Worm (Caenorhabditis elegans) whole organism, L1 larva: ENCODE measurements around the gene Y38H6C.13.
A peak's percentile ranks its signal among the peaks of the same experiment; 100 is the strongest.

Source experiments
- C04F5.9 ChIP-seq: sonication (generic microtip); optimal IDR thresholded peaks from 2 replicates; lab custom pipeline; 2016; ENCODE audit warnings: missing genetic modification characterization, missing compliant biosample characterization
- C34B4.2 ChIP-seq: sonication (generic microtip); optimal IDR thresholded peaks from 2 replicates; lab custom pipeline; 2017; ENCODE audit warnings: mild to moderate bottlenecking, missing genetic modification characterization, missing compliant biosample characterization
- F16B12.6 ChIP-seq: fragments of 150-350 bp; optimal IDR thresholded peaks from 2 replicates; lab custom pipeline; 2014; ENCODE audit warnings: missing biosample characterization, missing genetic modification characterization
- alr-1 ChIP-seq: fragments of 200-800 bp; sonication (Bioruptor generic); optimal IDR thresholded peaks from 2 replicates; lab custom pipeline; 2018; ENCODE audit warnings: borderline replicate concordance, mild to moderate bottlenecking, missing genetic modification characterization, missing compliant biosample characterization
- ceh-63 ChIP-seq: fragments of 200-800 bp; sonication (Bioruptor generic); optimal IDR thresholded peaks from 2 replicates; lab custom pipeline; 2018; ENCODE audit warnings: mild to moderate bottlenecking, missing genetic modification characterization, missing compliant biosample characterization
- ceh-8 ChIP-seq: fragments of 200-800 bp; sonication (Bioruptor generic); optimal IDR thresholded peaks from 2 replicates; lab custom pipeline; 2018; ENCODE audit warnings: mild to moderate bottlenecking, missing genetic modification characterization, moderate library complexity, missing compliant biosample characterization
- ceh-82 ChIP-seq, 3 experiments: fragments of 150-350 bp in 1 of 3; sonication (generic microtip) in 2 of 3; optimal IDR thresholded peaks; 2 replicates each; lab custom pipeline; 2014 to 2017; ENCODE audit warnings: missing biosample characterization in 3 of 3, missing genetic modification characterization in 3 of 3
- ceh-88 ChIP-seq: fragments of 200-800 bp; sonication (Bioruptor generic); IDR thresholded peaks from 2 replicates; pipeline ENCODE4 v1.3.6; 2022; ENCODE audit warnings: missing genetic modification characterization, missing compliant biosample characterization
- dsc-1 ChIP-seq: sonication (generic microtip); optimal IDR thresholded peaks from 2 replicates; lab custom pipeline; 2016; ENCODE audit warnings: mild to moderate bottlenecking, missing genetic modification characterization, missing compliant biosample characterization
- efl-1 ChIP-seq, 4 experiments: fragments of 150-350 bp; optimal IDR thresholded peaks in 3 of 4; peaks in 1 of 4; 1 replicate in 1 of 4; 2 replicates in 3 of 4; lab custom pipeline; 2014; ENCODE audit warnings: missing biosample characterization in 2 of 4, missing genetic modification characterization in 2 of 4, missing genetic modification reagents in 2 of 4
- elt-3 ChIP-seq, 6 experiments: fragments of 150-350 bp in 1 of 6; sonication (generic microtip); optimal IDR thresholded peaks; 2 replicates each; lab custom pipeline; 2017 to 2018; ENCODE audit warnings: missing biosample characterization in 6 of 6, missing genetic modification characterization in 6 of 6, inconsistent platforms in 1 of 6
- fkh-10 ChIP-seq: sonication (generic microtip); optimal IDR thresholded peaks from 2 replicates; lab custom pipeline; 2017; ENCODE audit warnings: missing biosample characterization, missing genetic modification reagents, missing genetic modification characterization
- fos-1 ChIP-seq: fragments of 150-350 bp; optimal IDR thresholded peaks from 2 replicates; lab custom pipeline; 2014; ENCODE audit warnings: missing biosample characterization, missing genetic modification characterization
- hlh-17 ChIP-seq: fragments of 200-800 bp; sonication (Bioruptor generic); optimal IDR thresholded peaks from 2 replicates; lab custom pipeline; 2018; ENCODE audit warnings: missing genetic modification characterization, mild to moderate bottlenecking, missing compliant biosample characterization, moderate library complexity, borderline replicate concordance
- lin-14 ChIP-seq: fragments of 200-800 bp; sonication (Bioruptor generic); optimal IDR thresholded peaks from 2 replicates; lab custom pipeline; 2018; ENCODE audit warnings: mild to moderate bottlenecking, missing genetic modification characterization, moderate library complexity, missing compliant biosample characterization
- lsy-2 ChIP-seq, 2 experiments: fragments of 150-350 bp; optimal IDR thresholded peaks; 2 replicates each; lab custom pipeline; 2014; ENCODE audit warnings: missing biosample characterization in 2 of 2, missing genetic modification characterization in 2 of 2
- mdl-1 ChIP-seq, 2 experiments: fragments of 150-350 bp; optimal IDR thresholded peaks; 2 replicates each; lab custom pipeline; 2014 to 2017; ENCODE audit warnings: missing biosample characterization in 2 of 2, missing genetic modification characterization in 2 of 2, inconsistent platforms in 1 of 2
- mef-2 ChIP-seq: fragments of 150-350 bp; optimal IDR thresholded peaks from 2 replicates; lab custom pipeline; 2014; ENCODE audit warnings: missing biosample characterization, missing genetic modification characterization
- mep-1 ChIP-seq: fragments of 150-350 bp; optimal IDR thresholded peaks from 2 replicates; lab custom pipeline; 2014; ENCODE audit warnings: missing biosample characterization, missing genetic modification characterization
- nhr-19 ChIP-seq: fragments of 200-800 bp; sonication (Bioruptor generic); conservative IDR thresholded peaks from 2 replicates; pipeline ENCODE4 v1.3.6; 2022; ENCODE audit warnings: missing genetic modification characterization, missing compliant biosample characterization
- nhr-20 ChIP-seq: sonication (generic microtip); optimal IDR thresholded peaks from 2 replicates; lab custom pipeline; 2016; ENCODE audit warnings: mild to moderate bottlenecking, missing genetic modification characterization, missing compliant biosample characterization
- nhr-47 ChIP-seq: sonication (generic microtip); optimal IDR thresholded peaks from 2 replicates; lab custom pipeline; 2016; ENCODE audit warnings: mild to moderate bottlenecking, missing genetic modification characterization, moderate library complexity, missing compliant biosample characterization
- nhr-71 ChIP-seq: sonication (generic microtip); optimal IDR thresholded peaks from 2 replicates; lab custom pipeline; 2016; ENCODE audit warnings: mild to moderate bottlenecking, missing genetic modification characterization, moderate library complexity, missing compliant biosample characterization
- nhr-76 ChIP-seq: sonication (generic microtip); optimal IDR thresholded peaks from 2 replicates; lab custom pipeline; 2017; ENCODE audit warnings: missing biosample characterization, missing genetic modification characterization
- nhr-84 ChIP-seq: sonication (generic microtip); optimal IDR thresholded peaks from 2 replicates; lab custom pipeline; 2017; ENCODE audit warnings: missing biosample characterization, missing genetic modification characterization
- pax-3 ChIP-seq: fragments of 200-800 bp; sonication (Bioruptor generic); optimal IDR thresholded peaks from 2 replicates; lab custom pipeline; 2018; ENCODE audit warnings: mild to moderate bottlenecking, missing genetic modification characterization, moderate library complexity, missing compliant biosample characterization
- pqm-1 ChIP-seq: sonication (generic microtip); optimal IDR thresholded peaks from 3 replicates; lab custom pipeline; 2017; ENCODE audit warnings: missing biosample characterization, missing genetic modification characterization
- rnt-1 ChIP-seq: sonication (generic microtip); optimal IDR thresholded peaks from 2 replicates; lab custom pipeline; 2016; ENCODE audit warnings: mild to moderate bottlenecking, missing genetic modification characterization, moderate library complexity, missing compliant biosample characterization
- snu-23 ChIP-seq: sonication (generic microtip); optimal IDR thresholded peaks from 2 replicates; lab custom pipeline; 2016; ENCODE audit warnings: missing genetic modification characterization, missing compliant biosample characterization
- swsn-7 ChIP-seq: sonication (generic microtip); optimal IDR thresholded peaks from 2 replicates; lab custom pipeline; 2016; ENCODE audit warnings: missing genetic modification characterization, missing compliant biosample characterization
- tbx-2 ChIP-seq: sonication (generic microtip); optimal IDR thresholded peaks from 2 replicates; lab custom pipeline; 2016; ENCODE audit warnings: missing genetic modification characterization, missing compliant biosample characterization
- unc-30 ChIP-seq: sonication (generic microtip); optimal IDR thresholded peaks from 2 replicates; lab custom pipeline; 2017; ENCODE audit warnings: missing biosample characterization, missing genetic modification characterization
- unc-62 ChIP-seq: fragments of 150-350 bp; optimal IDR thresholded peaks from 2 replicates; lab custom pipeline; 2014; ENCODE audit warnings: missing biosample characterization, missing genetic modification reagents, missing genetic modification characterization
- unc-86 ChIP-seq: sonication (generic microtip); optimal IDR thresholded peaks from 2 replicates; lab custom pipeline; 2016; ENCODE audit warnings: missing genetic modification characterization, missing compliant biosample characterization
- unc-98 ChIP-seq: fragments of 200-800 bp; sonication (Bioruptor generic); IDR thresholded peaks from 2 replicates; pipeline ENCODE4 v1.3.6; 2022; ENCODE audit warnings: missing genetic modification characterization, missing compliant biosample characterization
- zag-1 ChIP-seq: fragments of 150-350 bp; optimal IDR thresholded peaks from 2 replicates; lab custom pipeline; 2014; ENCODE audit warnings: missing biosample characterization, missing genetic modification characterization
- zip-4 ChIP-seq: fragments of 200-800 bp; sonication (Bioruptor generic); optimal IDR thresholded peaks from 2 replicates; lab custom pipeline; 2018; ENCODE audit warnings: mild to moderate bottlenecking, missing genetic modification characterization, moderate library complexity, missing compliant biosample characterization

Y38H6C.13 gene

ce11 chrV:20480790-20481189 is 46.8 kb upstream of the Y38H6C.13 start:
- TF ChIP-seq hlh-17 (GFP tag; lab: Kevin White, UChicago): no peak
- no peak for TF ChIP-seq pqm-1
- TF ChIP-seq zip-4 (GFP tag; lab: Kevin White, UChicago): no peak
- TF ChIP-seq, all 84 proteins: peak for 0

ce11 chrV:20485285-20485684 is 42.3 kb upstream of the Y38H6C.13 start, which contains the start of gene dhcr-7:
TSS of gene dhcr-7 (minus strand) at chrV:20485385.
- TF ChIP-seq snu-23 (GFP tag; lab: Kevin White, UChicago): no peak
- no peak for TF ChIP-seq dsc-1 (tag; lab: Kevin White, UChicago)
- no peak for TF ChIP-seq tbx-2 (tag; lab: Kevin White, UChicago)
- TF ChIP-seq zag-1 (tag; lab: Kevin White, UChicago): no peak
- TF ChIP-seq lin-14: no peak
- TF ChIP-seq F16B12.6 (tag; lab: Kevin White, UChicago): no peak
- TF ChIP-seq nhr-19: no peak
- no peak for TF ChIP-seq nhr-76 (tag; lab: Kevin White, UChicago)
- no peak for TF ChIP-seq unc-62 (GFP tag; lab: Kevin White, UChicago)
- no peak for TF ChIP-seq pax-3 (tag; lab: Kevin White, UChicago)
- TF ChIP-seq nhr-84: no peak
- no peak for TF ChIP-seq fkh-10 (GFP tag; lab: Kevin White, UChicago)
- TF ChIP-seq ceh-8 (GFP tag; lab: Kevin White, UChicago): no peak
- no peak for TF ChIP-seq C04F5.9 (tag; lab: Kevin White, UChicago)
- TF ChIP-seq ceh-82 (tag; optimal IDR thresholded peaks at IDR 0.05; lab: Kevin White, UChicago): no peak
- TF ChIP-seq unc-86 (tag; lab: Kevin White, UChicago): no peak
- no peak for TF ChIP-seq mef-2
- no peak for TF ChIP-seq elt-3 (tag; optimal IDR thresholded peaks at IDR 0.05; lab: Kevin White, UChicago)
- TF ChIP-seq ceh-63 (GFP tag; lab: Kevin White, UChicago): no peak
- no peak for TF ChIP-seq swsn-7 (tag; lab: Kevin White, UChicago)
- TF ChIP-seq, all 84 proteins: peak for 0

- no peak for TF ChIP-seq C34B4.2 (tag; lab: Kevin White, UChicago)
- peak; percentile 41 for TF ChIP-seq mep-1 (tag; lab: Kevin White, UChicago)
- no peak for TF ChIP-seq fos-1 (tag; lab: Kevin White, UChicago)
- TF ChIP-seq lin-14: peak; percentile 67
- TF ChIP-seq nhr-71 (tag; lab: Kevin White, UChicago): peak; percentile 58
- TF ChIP-seq efl-1 (optimal IDR thresholded peaks at IDR 0.05; lab: Kevin White, UChicago): peak in 1 of 2 experiments; percentile 14
- peak in 1 of 2 experiments; percentile 27 for TF ChIP-seq efl-1 (GFP tag; optimal IDR thresholded peaks at IDR 0.05 in 1 of 2; lab: Kevin White, UChicago)
- TF ChIP-seq ceh-88: no peak
- peak; percentile 3 for TF ChIP-seq nhr-20 (tag; lab: Kevin White, UChicago)
- TF ChIP-seq rnt-1 (tag; lab: Kevin White, UChicago): peak; percentile 73
- TF ChIP-seq alr-1 (tag; lab: Kevin White, UChicago): no peak
- peak; percentile 85 for TF ChIP-seq dsc-1 (tag; lab: Kevin White, UChicago)
- no peak for TF ChIP-seq unc-30
- TF ChIP-seq unc-98 (GFP tag; lab: Robert Waterston, UW): peak; percentile 16; the same call in 1 of the 2 replicates
- TF ChIP-seq nhr-47 (tag; lab: Kevin White, UChicago): peak; percentile 5
- no peak for TF ChIP-seq ceh-63 (GFP tag; lab: Kevin White, UChicago)
- peak; percentile 46 for TF ChIP-seq snu-23 (GFP tag; lab: Kevin White, UChicago)
- no peak for TF ChIP-seq pqm-1
- TF ChIP-seq ceh-82 (tag; optimal IDR thresholded peaks at IDR 0.05; lab: Kevin White, UChicago): no peak
- TF ChIP-seq swsn-7 (tag; lab: Kevin White, UChicago): peak; percentile 17
- TF ChIP-seq lsy-2 (tag; optimal IDR thresholded peaks at IDR 0.05; lab: Kevin White, UChicago): peak in 1 of 2 experiments; percentile 36
- peak in 1 of 2 experiments; percentile 21 for TF ChIP-seq mdl-1 (tag; optimal IDR thresholded peaks at IDR 0.05; lab: Kevin White, UChicago)
These were observed 41.0 kb upstream of the Y38H6C.13 start for ce11 chrV:20486549-20486948.
